Fruit fly (Drosophila melanogaster) whole organism, embryonic: ENCODE results near the gene MED19.

ENCODE experiments used
- Bdp1 ChIP-seq: fragments of 200-800 bp; sonication (Bioruptor generic); optimal IDR thresholded peaks from 3 replicates; lab custom pipeline; 2016; ENCODE audit warnings: missing biosample characterization, missing genetic modification characterization
- Bgb ChIP-seq: fragments of 200-800 bp; sonication (Bioruptor generic); IDR thresholded peaks from 2 replicates; pipeline ENCODE4 v1.3.6; 2022; ENCODE audit warnings: missing biosample characterization, missing genetic modification characterization; ENCODE audit not compliant: partially characterized antibody
- C15 ChIP-seq: fragments of 200-800 bp; sonication (Bioruptor generic); IDR thresholded peaks from 3 replicates; pipeline ENCODE4 v1.3.6; 2022; ENCODE audit warnings: missing biosample characterization, missing genetic modification characterization
- CG12391 ChIP-seq: fragments of 200-800 bp; sonication (Bioruptor generic); optimal IDR thresholded peaks from 3 replicates; lab custom pipeline; 2018; ENCODE audit warnings: missing biosample characterization, mild to moderate bottlenecking, missing genetic modification characterization, moderate library complexity
- CG16813 ChIP-seq: fragments of 200-800 bp; sonication (Bioruptor generic); IDR thresholded peaks from 3 replicates; pipeline ENCODE4 v1.3.6; 2022; ENCODE audit warnings: missing biosample characterization, missing genetic modification characterization; ENCODE audit not compliant: partially characterized antibody
- CG30403 ChIP-seq: fragments of 200-800 bp; sonication (Bioruptor generic); optimal IDR thresholded peaks from 3 replicates; lab custom pipeline; 2016; ENCODE audit warnings: missing biosample characterization, missing genetic modification characterization
- CG34422 ChIP-seq: fragments of 200-800 bp; sonication (Bioruptor generic); IDR thresholded peaks from 3 replicates; pipeline ENCODE4 v1.3.6; 2022; ENCODE audit warnings: missing biosample characterization, missing genetic modification characterization
- CG42726 ChIP-seq: fragments of 200-800 bp; sonication (Bioruptor generic); IDR thresholded peaks from 2 replicates; pipeline ENCODE4 v1.3.6; 2022; ENCODE audit warnings: missing biosample characterization, missing genetic modification characterization; ENCODE audit not compliant: partially characterized antibody
- CG4617 ChIP-seq: fragments of 200-800 bp; sonication (Bioruptor generic); optimal IDR thresholded peaks from 3 replicates; lab custom pipeline; 2016; ENCODE audit warnings: missing biosample characterization, missing genetic modification characterization, borderline replicate concordance
- CG7745 ChIP-seq: fragments of 200-800 bp; sonication (Bioruptor generic); optimal IDR thresholded peaks from 2 replicates; lab custom pipeline; 2018; ENCODE audit warnings: missing biosample characterization, mild to moderate bottlenecking, missing genetic modification characterization, moderate library complexity
- CG8290 ChIP-seq, 3 experiments: fragments of 200-800 bp; sonication (Bioruptor generic); optimal IDR thresholded peaks; 2 replicates each; lab custom pipeline; 2016 to 2019; ENCODE audit warnings: missing biosample characterization in 3 of 3, missing genetic modification characterization in 3 of 3, mild to moderate bottlenecking in 2 of 3, moderate library complexity in 1 of 3
- CG8359 ChIP-seq: fragments of 200-800 bp; sonication (Bioruptor generic); optimal IDR thresholded peaks from 2 replicates; lab custom pipeline; 2017; ENCODE audit warnings: missing biosample characterization, mild to moderate bottlenecking, missing genetic modification characterization, borderline replicate concordance
- CG8924 ChIP-seq: fragments of 200-800 bp; optimal IDR thresholded peaks from 3 replicates; lab custom pipeline; 2019; ENCODE audit warnings: missing biosample characterization, mild to moderate bottlenecking, missing genetic modification characterization, moderate library complexity
- Dbx ChIP-seq: fragments of 200-800 bp; sonication (Bioruptor generic); IDR thresholded peaks from 3 replicates; pipeline ENCODE4 v1.3.6; 2022; ENCODE audit warnings: missing biosample characterization, missing genetic modification characterization
- Dll ChIP-seq: fragments of 200-800 bp; sonication (Bioruptor generic); IDR thresholded peaks from 4 replicates; pipeline ENCODE4 v1.3.6; 2022; ENCODE audit warnings: missing biosample characterization, missing genetic modification characterization; ENCODE audit not compliant: partially characterized antibody
- Dp ChIP-seq: fragments of 200-800 bp; sonication (Bioruptor generic); optimal IDR thresholded peaks from 2 replicates; lab custom pipeline; 2018; ENCODE audit warnings: missing biosample characterization, mild to moderate bottlenecking, missing genetic modification characterization, moderate library complexity
- Drgx ChIP-seq: fragments of 200-800 bp; sonication (Bioruptor generic); IDR thresholded peaks from 2 replicates; pipeline ENCODE4 v1.3.6; 2022; ENCODE audit warnings: missing biosample characterization, missing genetic modification characterization
- E2f2 ChIP-seq: fragments of 200-800 bp; sonication (Bioruptor generic); IDR thresholded peaks from 2 replicates; pipeline ENCODE4 v1.3.6; 2022; ENCODE audit warnings: missing biosample characterization, missing genetic modification characterization
- Gsc ChIP-seq: fragments of 200-800 bp; sonication (Bioruptor generic); IDR thresholded peaks from 2 replicates; pipeline ENCODE4 v1.3.6; 2022; ENCODE audit warnings: missing biosample characterization, missing genetic modification characterization
- Hmr ChIP-seq: fragments of 200-800 bp; sonication (Bioruptor generic); optimal IDR thresholded peaks from 3 replicates; lab custom pipeline; 2017; ENCODE audit warnings: mild to moderate bottlenecking, missing biosample characterization, missing genetic modification reagents, missing genetic modification characterization
- MBD-R2 ChIP-seq: fragments of 200-800 bp; sonication (Bioruptor generic); IDR thresholded peaks from 2 replicates; pipeline ENCODE4 v1.3.6; 2022; ENCODE audit warnings: missing biosample characterization, missing genetic modification characterization
- MESR4 ChIP-seq: fragments of 200-800 bp; sonication (Bioruptor generic); optimal IDR thresholded peaks from 2 replicates; lab custom pipeline; 2018; ENCODE audit warnings: missing biosample characterization, mild to moderate bottlenecking, missing genetic modification characterization, moderate library complexity
- Med ChIP-seq: fragments of 200-800 bp; sonication (Bioruptor generic); peaks from one replicate; lab custom pipeline; 2016; ENCODE audit warnings: missing biosample characterization, missing genetic modification characterization, mild to moderate bottlenecking, inconsistent platforms, moderate library complexity
- Pdp1 ChIP-seq, 2 experiments: fragments of 200-800 bp; sonication (Bioruptor generic); optimal IDR thresholded peaks; 3 replicates each; lab custom pipeline; 2016; ENCODE audit warnings: missing biosample characterization in 2 of 2, missing genetic modification characterization in 2 of 2, mild to moderate bottlenecking in 1 of 2, moderate library complexity in 1 of 2
- Scr ChIP-seq: fragments of 200-800 bp; sonication (Bioruptor generic); IDR thresholded peaks from 2 replicates; pipeline ENCODE4 v1.3.6; 2022; ENCODE audit warnings: missing biosample characterization, missing genetic modification characterization; ENCODE audit not compliant: partially characterized antibody
- Sin3A ChIP-seq: fragments of >200 bp; optimal IDR thresholded peaks from 2 replicates; lab custom pipeline; 2018
- Xbp1 ChIP-seq: fragments of 200-800 bp; sonication (Bioruptor generic); optimal IDR thresholded peaks from 3 replicates; lab custom pipeline; 2016; ENCODE audit warnings: missing biosample characterization, mild to moderate bottlenecking, missing genetic modification characterization
- YL-1 ChIP-seq: fragments of 200-800 bp; sonication (Bioruptor generic); optimal IDR thresholded peaks from 3 replicates; lab custom pipeline; 2017; ENCODE audit warnings: missing biosample characterization, mild to moderate bottlenecking, missing genetic modification characterization
- al ChIP-seq: fragments of 200-800 bp; sonication (Bioruptor generic); IDR thresholded peaks from 2 replicates; pipeline ENCODE4 v1.3.6; 2022; ENCODE audit warnings: missing biosample characterization, missing genetic modification characterization
- amos ChIP-seq: fragments of 200-800 bp; sonication (Bioruptor generic); IDR thresholded peaks from 2 replicates; pipeline ENCODE4 v1.3.6; 2022; ENCODE audit warnings: missing biosample characterization, missing genetic modification characterization; ENCODE audit not compliant: partially characterized antibody
- ato ChIP-seq: fragments of 200-800 bp; sonication (Bioruptor generic); IDR thresholded peaks from 2 replicates; pipeline ENCODE4 v1.3.6; 2022; ENCODE audit warnings: missing biosample characterization, missing genetic modification characterization; ENCODE audit not compliant: partially characterized antibody
- chinmo ChIP-seq: fragments of 200-800 bp; sonication (Bioruptor generic); IDR thresholded peaks from 4 replicates; pipeline ENCODE4 v1.3.6; 2022; ENCODE audit warnings: missing biosample characterization, missing genetic modification characterization; ENCODE audit not compliant: partially characterized antibody
- croc ChIP-seq: fragments of 200-800 bp; sonication (Bioruptor generic); conservative IDR thresholded peaks from 3 replicates; pipeline ENCODE4 v1.3.6; 2022; ENCODE audit warnings: missing biosample characterization, missing genetic modification characterization
- dysf ChIP-seq: fragments of 200-800 bp; sonication (Bioruptor generic); IDR thresholded peaks from 3 replicates; pipeline ENCODE4 v1.3.6; 2022; ENCODE audit warnings: missing biosample characterization, missing genetic modification characterization
- gsb ChIP-seq: fragments of 200-800 bp; sonication (Bioruptor generic); IDR thresholded peaks from 2 replicates; pipeline ENCODE4 v1.3.6; 2022; ENCODE audit warnings: missing biosample characterization, missing genetic modification characterization
- knrl ChIP-seq: fragments of 200-800 bp; sonication (Bioruptor generic); IDR thresholded peaks from 3 replicates; pipeline ENCODE4 v1.3.6; 2022; ENCODE audit warnings: missing biosample characterization, missing genetic modification characterization; ENCODE audit not compliant: partially characterized antibody
- mam ChIP-seq: fragments of 200-800 bp; sonication (Bioruptor generic); optimal IDR thresholded peaks from 3 replicates; lab custom pipeline; 2016; ENCODE audit warnings: missing biosample characterization, missing genetic modification characterization
- mirr ChIP-seq: fragments of 200-800 bp; sonication (Bioruptor generic); optimal IDR thresholded peaks from 3 replicates; lab custom pipeline; 2018; ENCODE audit warnings: missing biosample characterization, mild to moderate bottlenecking, missing genetic modification characterization
- nerfin-2 ChIP-seq: fragments of 200-800 bp; sonication (Bioruptor generic); IDR thresholded peaks from 2 replicates; pipeline ENCODE4 v1.3.6; 2022; ENCODE audit warnings: missing biosample characterization, missing genetic modification characterization; ENCODE audit not compliant: partially characterized antibody
- phol ChIP-seq: fragments of 200-800 bp; sonication (Bioruptor generic); optimal IDR thresholded peaks from 3 replicates; lab custom pipeline; 2018; ENCODE audit warnings: missing biosample characterization, mild to moderate bottlenecking, missing genetic modification characterization, moderate library complexity
- pzg ChIP-seq: fragments of 200-800 bp; sonication (Bioruptor generic); optimal IDR thresholded peaks from 3 replicates; lab custom pipeline; 2018; ENCODE audit warnings: missing biosample characterization, mild to moderate bottlenecking, missing genetic modification characterization, moderate library complexity
- row ChIP-seq: fragments of 200-800 bp; sonication (Bioruptor generic); IDR thresholded peaks from 3 replicates; pipeline ENCODE4 v1.3.6; 2022; ENCODE audit warnings: missing biosample characterization, missing genetic modification characterization
- slbo ChIP-seq: fragments of 200-800 bp; sonication (Bioruptor generic); IDR thresholded peaks from 2 replicates; pipeline ENCODE4 v1.3.6; 2022; ENCODE audit warnings: missing biosample characterization, missing genetic modification characterization
- tna ChIP-seq: fragments of 200-800 bp; sonication (Bioruptor generic); IDR thresholded peaks from 2 replicates; pipeline ENCODE4 v1.3.6; 2022; ENCODE audit warnings: missing biosample characterization, missing genetic modification characterization; ENCODE audit not compliant: partially characterized antibody
- vvl ChIP-seq: fragments of 200-800 bp; sonication (Bioruptor generic); IDR thresholded peaks from 2 replicates; pipeline ENCODE4 v1.3.6; 2022; ENCODE audit warnings: missing biosample characterization, missing genetic modification characterization
- zfh2 ChIP-seq: fragments of 200-800 bp; sonication (Bioruptor generic); optimal IDR thresholded peaks from 2 replicates; lab custom pipeline; 2016; ENCODE audit warnings: missing biosample characterization, missing genetic modification characterization

The MED19 gene

dm6 chr3L:17849517-17849916 is 3.2 kb upstream of the MED19 start, which contains the start of gene TrpRS-m (continued):
- TF ChIP-seq vvl (GFP tag; lab: Robert Waterston, UW) = no peak
- peak; percentile 23 for TF ChIP-seq phol (tag; lab: Kevin White, UChicago)
- TF ChIP-seq MESR4 (GFP tag; lab: Kevin White, UChicago) = peak; percentile 19

- TF ChIP-seq C15 (GFP tag; lab: Robert Waterston, UW) (no peak), Hmr (GFP tag; lab: Kevin White, UChicago) (no peak), tna (GFP tag; lab: Robert Waterston, UW) (peak; percentile 72), mam (GFP tag; lab: Kevin White, UChicago) (peak; percentile 21), MBD-R2 (GFP tag; lab: Robert Waterston, UW) (peak; percentile 29; the same call in 1 of the 2 replicates), CG12391 (tag; lab: Kevin White, UChicago) (no peak), mirr (no peak), slbo (GFP tag; lab: Robert Waterston, UW) (peak; percentile 57; the same call in 1 of the 2 replicates), Drgx (GFP tag; lab: Robert Waterston, UW) (peak; percentile 20; the same call in 1 of the 2 replicates), gsb (GFP tag; lab: Robert Waterston, UW) (no peak), chinmo (GFP tag; lab: Robert Waterston, UW) (0 out of 4 replicates have a peak, but pooled peaks have one; percentile 62), CG42726 (GFP tag; lab: Robert Waterston, UW) (peak; percentile 78), row (GFP tag; lab: Robert Waterston, UW) (peak; percentile 67), Sin3A (lab: Kevin White, UChicago) (peak; percentile 24), nerfin-2 (GFP tag; lab: Robert Waterston, UW) (peak; percentile 68), CG4617 (GFP tag; lab: Kevin White, UChicago) (peak; percentile 91), croc (GFP tag; lab: Robert Waterston, UW) (no peak), YL-1 (GFP tag; lab: Kevin White, UChicago) (peak; percentile 61), amos (peak; percentile 83), dysf (0 out of 3 replicates have a peak, but pooled peaks have one; percentile 15), MESR4 (GFP tag; lab: Kevin White, UChicago) (peak; percentile 95), CG16813 (peak; percentile 67), ato (GFP tag; lab: Robert Waterston, UW) (peak; percentile 71), CG8924 (tag; lab: Kevin White, UChicago) (no peak), Bdp1 (GFP tag; lab: Kevin White, UChicago) (no peak), Med (GFP tag; lab: Kevin White, UChicago) (no peak), Pdp1 (GFP tag; optimal IDR thresholded peaks at IDR 0.05; lab: Kevin White, UChicago) (peak in 1 of 2 experiments; percentile 99), al (GFP tag; lab: Robert Waterston, UW) (0 out of 2 replicates have a peak, but pooled peaks have one; percentile 23), zfh2 (GFP tag; lab: Kevin White, UChicago) (peak; percentile 16), CG7745 (tag; lab: Kevin White, UChicago) (no peak), Bgb (GFP tag; lab: Robert Waterston, UW) (peak; percentile 76), Scr (GFP tag; lab: Robert Waterston, UW) (peak; percentile 74), Gsc (no peak), pzg (GFP tag; lab: Kevin White, UChicago) (peak; percentile 36), Xbp1 (GFP tag; lab: Kevin White, UChicago) (peak; percentile 5), Dbx (peak; percentile 6; the same call in 1 of the 3 replicates), Dp (GFP tag; lab: Kevin White, UChicago) (peak; percentile 30), CG8290 (GFP tag; optimal IDR thresholded peaks at IDR 0.05; lab: Kevin White, UChicago) (no peak), CG8290 (tag; optimal IDR thresholded peaks at IDR 0.05; lab: Kevin White, UChicago) (peak in 1 of 2 experiments; percentile 64), E2f2 (GFP tag; lab: Robert Waterston, UW) (peak; percentile 48), knrl (GFP tag; lab: Robert Waterston, UW) (peak; percentile 61; the same call in 2 of the 3 replicates), CG34422 (peak; percentile 66), CG8359 (GFP tag; lab: Kevin White, UChicago) (no peak), Dll (peak; percentile 76), CG30403 (GFP tag; lab: Kevin White, UChicago) (no peak)
Observed at dm6 chr3L:17846982-17847355, 668 bp upstream of the MED19 start.
